Worm (Caenorhabditis elegans): ENCODE data around the gene mxl-1.
"Not testable (repeated sequence)": the region's sequence is repeated elsewhere in the genome, so short reads cannot be mapped to it uniquely, and the experiment has no call there.

The mxl-1 gene

DNA sequence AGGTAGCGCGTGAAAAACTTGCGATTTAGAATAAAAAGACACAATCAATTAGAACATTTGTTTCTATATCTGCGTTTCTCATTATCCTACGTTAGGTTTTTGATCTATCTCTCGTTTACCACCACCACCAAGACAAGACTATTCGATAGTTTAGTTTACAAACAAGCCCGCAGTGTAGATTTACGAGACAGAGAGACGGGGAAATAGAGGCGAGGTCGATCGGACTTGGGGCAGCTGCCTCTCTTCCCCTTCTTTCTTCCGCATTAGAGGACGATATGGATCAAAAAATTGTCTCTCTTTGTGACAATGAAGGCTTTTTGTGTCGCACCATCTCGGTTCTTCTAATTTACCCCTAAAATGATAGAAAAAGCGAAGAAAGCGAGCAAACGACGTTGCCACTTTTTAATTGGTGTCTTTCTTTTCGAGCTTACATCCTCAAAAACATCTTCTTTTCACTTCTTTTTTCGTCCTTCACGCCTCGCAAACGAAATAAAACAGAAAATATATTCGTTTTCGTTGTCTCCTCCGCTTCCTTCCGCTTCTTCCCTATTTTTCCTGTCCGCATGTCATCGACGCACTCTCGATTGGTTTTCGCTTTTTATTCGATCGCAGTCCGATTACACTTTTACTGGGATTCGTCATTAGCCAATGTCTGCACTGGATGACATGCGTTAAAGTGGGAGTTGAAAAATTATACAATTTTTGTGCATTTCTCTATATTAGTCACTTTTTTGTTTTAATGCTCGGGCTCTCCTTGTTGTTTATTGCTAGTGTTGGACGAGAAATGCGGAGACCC is 37.0 kb downstream of the mxl-1 start:
- TF ChIP-seq unc-42 (tag; optimal IDR thresholded peaks at IDR 0.05) (peak; percentile 37), nfya-1 (tag; optimal IDR thresholded peaks at IDR 0.05) (peak; percentile 28), pha-4 (tag; optimal IDR thresholded peaks at IDR 0.05) (no peak), ceh-45 (GFP tag; IDR thresholded peaks at IDR 0.05) (no peak), ceh-34 (tag; optimal IDR thresholded peaks at IDR 0.05) (no peak), unc-55 (GFP tag; optimal IDR thresholded peaks at IDR 0.05) (peak; percentile 67), sdc-2 (tag; optimal IDR thresholded peaks at IDR 0.05) (no peak), unc-3 (GFP tag; conservative IDR thresholded peaks at IDR 0.05) (no peak), unc-3 (tag; optimal IDR thresholded peaks at IDR 0.05) (no peak), K02D7.2 (tag; optimal IDR thresholded peaks at IDR 0.05) (no peak), pag-3 (tag; optimal IDR thresholded peaks at IDR 0.05; ENCODE audit: borderline replicate concordance) (no peak), ama-1 (optimal IDR thresholded peaks at IDR 0.05) (no peak), npax-4 (tag; optimal IDR thresholded peaks at IDR 0.05) (no peak), pha-2 (tag; optimal IDR thresholded peaks at IDR 0.05) (no peak), sox-2 (GFP tag; IDR thresholded peaks at IDR 0.05) (no peak)

DNA sequence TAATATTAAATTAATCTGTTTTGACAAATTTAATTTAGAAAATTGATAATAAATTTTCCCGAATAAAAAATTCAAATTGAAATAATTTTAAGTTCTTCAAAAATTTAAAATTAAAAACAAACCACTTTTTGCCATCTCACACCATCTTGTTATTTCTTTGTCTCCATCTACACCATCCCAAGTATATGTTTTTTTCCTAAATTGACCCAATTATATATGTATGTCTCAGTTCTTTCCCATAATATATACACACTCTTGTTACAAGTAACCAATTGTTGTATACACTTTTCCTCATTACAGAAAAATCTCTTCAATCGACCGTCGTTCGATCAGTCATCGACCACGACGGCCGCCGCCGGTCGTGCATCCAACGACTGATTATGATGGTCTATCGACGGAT is 37.6 kb downstream of the mxl-1 start, which contains the start of gene gly-20:
TSS of gene gly-20 (plus strand) at position 301 of the 400 bp plus-strand sequence.
- TF ChIP-seq ama-1 (optimal IDR thresholded peaks at IDR 0.05) (no peak), nhr-11 (tag; optimal IDR thresholded peaks at IDR 0.05) (no peak), ref-2 (tag; optimal IDR thresholded peaks at IDR 0.05) (no peak), ceh-45 (GFP tag; IDR thresholded peaks at IDR 0.05) (no peak), ceh-31 (tag; optimal IDR thresholded peaks at IDR 0.05) (no peak), hlh-6 (tag; optimal IDR thresholded peaks at IDR 0.05) (no peak)

DNA sequence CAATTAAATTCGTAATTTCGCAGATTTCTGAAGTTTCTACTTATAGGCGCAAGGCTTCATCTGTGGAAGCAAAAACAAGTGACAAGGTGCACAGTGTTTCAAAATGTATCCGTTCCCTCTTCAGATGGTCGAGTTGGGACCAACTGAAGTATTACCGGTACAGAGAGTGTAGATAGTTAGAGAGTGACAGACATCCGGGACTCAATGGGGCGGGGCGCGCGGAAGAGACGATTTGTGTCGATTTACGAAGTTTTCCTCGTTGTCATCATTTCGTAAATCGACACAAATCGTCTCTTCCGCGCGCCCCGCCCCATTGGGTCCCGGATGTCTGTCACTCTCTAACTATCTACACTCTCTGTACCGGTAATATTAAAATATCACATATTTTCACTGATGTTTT is 41.5 kb downstream of the mxl-1 start, which contains the start of gene C03E10.3:
TSS of gene C03E10.3 (plus strand) at position 301 of the 400 bp plus-strand sequence.
- not testable (repeated sequence) for TF ChIP-seq pros-1, pax-1, pqm-1 (tag; optimal IDR thresholded peaks at IDR 0.05)

DNA sequence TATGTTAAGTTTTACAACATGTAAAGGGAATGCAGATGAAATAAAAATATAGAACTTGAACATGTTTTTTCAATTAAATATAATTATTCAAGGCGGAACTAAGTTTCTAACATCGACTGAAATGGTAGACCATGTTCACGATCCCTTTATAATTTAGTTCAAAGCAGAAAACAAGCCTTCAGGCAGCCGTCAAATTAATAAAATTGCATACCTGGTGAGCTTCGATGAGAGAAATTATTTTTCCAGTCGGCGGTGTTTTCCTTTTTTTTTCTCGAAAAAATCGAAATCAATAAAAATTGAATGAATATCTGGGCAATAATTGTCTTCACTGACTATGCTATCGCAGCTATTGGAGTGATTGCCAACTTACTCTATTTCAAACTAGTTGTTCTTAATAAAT is 46.2 kb downstream of the mxl-1 start, which contains the start of gene C03E10.1:
TSS of gene C03E10.1 (plus strand) at position 301 of the 400 bp plus-strand sequence.
- TF ChIP-seq fkh-10 (GFP tag; optimal IDR thresholded peaks at IDR 0.05) (no peak), elt-4 (tag; optimal IDR thresholded peaks at IDR 0.05) (no peak), che-1 (tag; optimal IDR thresholded peaks at IDR 0.05) (no peak), pha-2 (tag; optimal IDR thresholded peaks at IDR 0.05) (no peak), unc-55 (GFP tag; optimal IDR thresholded peaks at IDR 0.05) (no peak), hlh-6 (tag; optimal IDR thresholded peaks at IDR 0.05) (no peak), syd-9 (tag; optimal IDR thresholded peaks at IDR 0.05) (no peak), ztf-16 (tag; optimal IDR thresholded peaks at IDR 0.05) (no peak), tbx-2 (tag; optimal IDR thresholded peaks at IDR 0.05) (no peak), npax-4 (tag; optimal IDR thresholded peaks at IDR 0.05) (no peak), lin-11 (tag; optimal IDR thresholded peaks at IDR 0.05) (no peak), unc-42 (tag; optimal IDR thresholded peaks at IDR 0.05) (no peak), pax-1 (tag; optimal IDR thresholded peaks at IDR 0.05) (no peak), unc-3 (GFP tag; conservative IDR thresholded peaks at IDR 0.05) (no peak), unc-3 (tag; optimal IDR thresholded peaks at IDR 0.05) (no peak), ceh-30 (tag; optimal IDR thresholded peaks at IDR 0.05) (no peak), sdc-2 (tag; optimal IDR thresholded peaks at IDR 0.05) (no peak), ttx-3 (tag; optimal IDR thresholded peaks at IDR 0.05) (no peak), ceh-48 (tag; optimal IDR thresholded peaks at IDR 0.05) (no peak), sox-2 (GFP tag; IDR thresholded peaks at IDR 0.05) (no peak), unc-86 (tag; optimal IDR thresholded peaks at IDR 0.05) (no peak)

DNA sequence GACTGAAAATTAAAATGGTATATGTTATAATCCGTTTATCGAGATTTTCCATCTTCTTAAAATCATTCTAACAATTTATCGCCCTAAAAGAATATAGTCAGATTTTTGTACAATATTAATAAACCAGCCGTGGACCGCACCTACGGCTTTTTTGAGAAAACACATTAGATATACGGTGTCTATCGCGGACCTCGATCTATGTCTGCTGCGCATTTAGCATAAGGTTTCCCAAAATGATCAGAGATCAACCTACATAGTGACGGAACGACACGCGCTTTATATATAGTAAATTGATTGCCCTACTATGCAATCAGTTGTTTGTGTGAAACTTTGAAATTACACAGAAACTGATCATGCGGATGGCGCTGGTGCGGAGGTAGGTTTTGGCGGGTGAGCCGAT is 48.0 kb downstream of the mxl-1 start:
- TF ChIP-seq lin-11 (tag; optimal IDR thresholded peaks at IDR 0.05) (no peak), pax-1 (tag; optimal IDR thresholded peaks at IDR 0.05) (no peak), Y22D7AL.16 (tag; optimal IDR thresholded peaks at IDR 0.05) (no peak)

Measured in whole organism, late embryonic.